Worm (Caenorhabditis elegans): ENCODE data around the gene str-116.

The str-116 gene

ce11 chrV:11251798-11252197, 15.0 kb upstream of the str-116 start:
- TF ChIP-seq pqm-1 (tag; optimal IDR thresholded peaks at IDR 0.05) (no peak), ces-1 (GFP tag; optimal IDR thresholded peaks at IDR 0.05) (no peak), isw-1 (GFP tag; IDR thresholded peaks at IDR 0.05) (no peak), grh-1 (GFP tag; IDR thresholded peaks at IDR 0.05) (no peak)

DNA sequence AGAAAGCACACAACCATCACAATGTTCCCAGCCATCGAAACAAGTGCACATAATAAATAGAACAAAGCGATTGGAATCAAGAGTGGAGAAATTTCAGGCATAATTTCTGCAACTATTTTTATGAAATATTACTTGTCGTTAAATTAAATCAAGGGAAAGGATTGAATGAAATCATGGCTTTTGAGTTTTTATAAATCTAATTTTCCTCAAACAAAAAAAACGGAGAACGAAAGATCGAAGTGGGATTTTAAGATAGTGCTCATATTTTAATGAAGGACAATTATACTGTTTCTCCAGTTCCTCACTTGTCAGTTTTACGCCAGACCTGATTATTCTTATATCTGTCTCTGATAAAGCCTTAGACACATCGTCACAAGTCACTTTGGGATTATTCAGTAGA, 14.4 kb upstream of the str-116 start, which contains the start of gene srsx-33:
TSS of gene srsx-33 (minus strand) at position 101 of the 400 bp plus-strand sequence.
- TF ChIP-seq efl-1 (optimal IDR thresholded peaks at IDR 0.05) = no peak
- TF ChIP-seq efl-1 (GFP tag; optimal IDR thresholded peaks at IDR 0.05 in 1 of 2) = peak in 1 of 2 experiments; percentile 9
- TF ChIP-seq jun-1 (tag; optimal IDR thresholded peaks at IDR 0.05) = no peak
- TF ChIP-seq aha-1 (tag; optimal IDR thresholded peaks at IDR 0.05) = no peak

ce11 chrV:11254980-11255379, 11.8 kb upstream of the str-116 start, which contains the start of gene srsx-31:
TSS of gene srsx-31 (minus strand) at chrV:11255080.
- TF ChIP-seq zag-1 (tag; optimal IDR thresholded peaks at IDR 0.05) (no peak), hpl-2 (GFP tag; optimal IDR thresholded peaks at IDR 0.05) (no peak), fkh-10 (GFP tag; optimal IDR thresholded peaks at IDR 0.05) (no peak), dpl-1 (GFP tag; optimal IDR thresholded peaks at IDR 0.05) (no peak), nhr-76 (tag; optimal IDR thresholded peaks at IDR 0.05) (no peak), nhr-84 (tag; optimal IDR thresholded peaks at IDR 0.05) (no peak), nhr-19 (GFP tag; conservative IDR thresholded peaks at IDR 0.05) (no peak), aha-1 (tag; optimal IDR thresholded peaks at IDR 0.05) (no peak), unc-86 (tag; optimal IDR thresholded peaks at IDR 0.05) (no peak), sup-37 (GFP tag; optimal IDR thresholded peaks at IDR 0.05) (no peak), vab-15 (tag; optimal IDR thresholded peaks at IDR 0.05) (no peak), C34B4.2 (tag; optimal IDR thresholded peaks at IDR 0.05) (no peak), efl-1 (optimal IDR thresholded peaks at IDR 0.05) (no peak), efl-1 (GFP tag; optimal IDR thresholded peaks at IDR 0.05 in 1 of 2) (no peak), lin-13 (GFP tag; optimal IDR thresholded peaks at IDR 0.05) (no peak), unc-30 (tag; optimal IDR thresholded peaks at IDR 0.05) (no peak), elt-3 (tag; optimal IDR thresholded peaks at IDR 0.05) (no peak), mep-1 (tag; optimal IDR thresholded peaks at IDR 0.05) (no peak), alr-1 (tag; optimal IDR thresholded peaks at IDR 0.05; ENCODE audit: borderline replicate concordance) (no peak)

- TF ChIP-seq sup-37 (GFP tag; optimal IDR thresholded peaks at IDR 0.05) (no peak), tlp-1 (tag; optimal IDR thresholded peaks at IDR 0.05) (no peak), unc-62 (GFP tag; optimal IDR thresholded peaks at IDR 0.05) (no peak), nhr-84 (tag; optimal IDR thresholded peaks at IDR 0.05) (no peak), aly-2 (tag; optimal IDR thresholded peaks at IDR 0.05) (no peak), unc-98 (GFP tag; IDR thresholded peaks at IDR 0.05) (no peak), ztf-11 (tag; optimal IDR thresholded peaks at IDR 0.05) (no peak), hlh-4 (tag; optimal IDR thresholded peaks at IDR 0.05) (no peak), nhr-76 (tag; optimal IDR thresholded peaks at IDR 0.05) (no peak), vab-15 (tag; optimal IDR thresholded peaks at IDR 0.05) (no peak), sox-4 (tag; optimal IDR thresholded peaks at IDR 0.05) (no peak), C04F5.9 (tag; optimal IDR thresholded peaks at IDR 0.05) (no peak), swsn-7 (tag; optimal IDR thresholded peaks at IDR 0.05) (no peak)
Measured at ce11 chrV:11258896-11259295, 7.9 kb upstream of the str-116 start, which contains the start of gene lgc-36. TSS of gene lgc-36 (minus strand) at chrV:11258996.

DNA sequence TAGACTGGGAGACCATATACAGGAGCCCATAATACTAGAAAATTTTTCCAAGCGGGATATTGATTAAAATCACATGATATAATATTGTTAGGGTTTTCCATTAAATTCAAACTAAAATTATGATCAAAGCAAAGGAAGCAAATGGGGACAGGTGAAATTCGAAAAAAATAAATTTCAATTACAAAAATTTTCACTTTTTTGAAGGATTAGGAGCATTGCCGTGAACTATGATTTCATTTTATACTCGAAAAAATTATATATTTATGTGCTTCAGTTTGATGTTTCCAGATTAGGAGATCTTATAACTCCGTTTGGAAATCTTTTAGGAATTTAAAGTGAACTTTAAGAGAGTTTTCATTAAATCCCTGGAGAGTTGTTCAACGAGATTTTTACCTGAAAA, 6.2 kb upstream of the str-116 start, which contains the start of gene F07B10.7:
TSS of gene F07B10.7 (minus strand) at position 101 of the 400 bp plus-strand sequence.
- TF ChIP-seq lin-15B (tag; optimal IDR thresholded peaks at IDR 0.05) (no peak), nhr-11 (tag; optimal IDR thresholded peaks at IDR 0.05) (no peak), efl-1 (optimal IDR thresholded peaks at IDR 0.05) (no peak), efl-1 (GFP tag; optimal IDR thresholded peaks at IDR 0.05 in 1 of 2) (no peak), zag-1 (tag; optimal IDR thresholded peaks at IDR 0.05) (no peak), lin-39 (tag; optimal IDR thresholded peaks at IDR 0.05) (no peak), mdl-1 (tag; optimal IDR thresholded peaks at IDR 0.05) (no peak), nhr-90 (tag; optimal IDR thresholded peaks at IDR 0.05; ENCODE audit: poor library complexity) (no peak), nhr-12 (tag; optimal IDR thresholded peaks at IDR 0.05) (no peak), nhr-76 (tag; optimal IDR thresholded peaks at IDR 0.05) (no peak), nhr-237 (tag; optimal IDR thresholded peaks at IDR 0.05) (no peak), pag-3 (tag; optimal IDR thresholded peaks at IDR 0.05; ENCODE audit: borderline replicate concordance, insufficient read depth) (no peak), zip-4 (GFP tag; optimal IDR thresholded peaks at IDR 0.05) (no peak), nhr-19 (GFP tag; conservative IDR thresholded peaks at IDR 0.05) (no peak), nhr-77 (tag; optimal IDR thresholded peaks at IDR 0.05) (no peak)
